Comparison of ENCODE assay signal across 5 worm cellular contexts in genomic region chrIV:4605608-4606007, ce11.
TF ChIP-seq lines count a peak whose summit lies in the region.

nspg-10 (plus strand) TSS chrIV:4605786.

TF ChIP-seq in whole organism, L1 larva, 84 proteins besides CTCF, POLR2A, EP300 and RAD21:
- TF ChIP-seq ztf-4 (tag; optimal IDR thresholded peaks at IDR 0.05; lab: Kevin White, UChicago) (no peak), elt-2 (tag; optimal IDR thresholded peaks at IDR 0.05; lab: Kevin White, UChicago) (peak; percentile 34), ceh-90 (tag; optimal IDR thresholded peaks at IDR 0.05; lab: Kevin White, UChicago) (no peak), isw-1 (GFP tag; IDR thresholded peaks at IDR 0.05; lab: Robert Waterston, UW) (no peak)

TF ChIP-seq in whole organism, L2 larva, 48 proteins besides CTCF, POLR2A, EP300 and RAD21:
- TF ChIP-seq mab-5 (tag; optimal IDR thresholded peaks at IDR 0.05; lab: Kevin White, UChicago): no peak
- no peak for TF ChIP-seq sma-3 (GFP tag; optimal IDR thresholded peaks at IDR 0.05; lab: Kevin White, UChicago)
- no peak for TF ChIP-seq mbf-1 (tag; optimal IDR thresholded peaks at IDR 0.05; lab: Kevin White, UChicago)
- no peak for TF ChIP-seq sem-4 (tag; optimal IDR thresholded peaks at IDR 0.05; lab: Kevin White, UChicago)
- TF ChIP-seq ceh-16 (tag; optimal IDR thresholded peaks at IDR 0.05; lab: Kevin White, UChicago): no peak
- TF ChIP-seq nhr-77 (tag; optimal IDR thresholded peaks at IDR 0.05; lab: Kevin White, UChicago): no peak
- TF ChIP-seq crh-2 (tag; optimal IDR thresholded peaks at IDR 0.05; lab: Kevin White, UChicago): peak; percentile 37
- TF ChIP-seq lin-13 (GFP tag; optimal IDR thresholded peaks at IDR 0.05; lab: Kevin White, UChicago): no peak
- peak; percentile 85 for TF ChIP-seq fos-1 (tag; optimal IDR thresholded peaks at IDR 0.05; lab: Kevin White, UChicago)
- no peak for TF ChIP-seq nhr-6 (tag; optimal IDR thresholded peaks at IDR 0.05; lab: Kevin White, UChicago)
- TF ChIP-seq lin-11 (tag; optimal IDR thresholded peaks at IDR 0.05; lab: Kevin White, UChicago): no peak
TF ChIP-seq in whole organism, L2 larva: peak in this region for 2.

TF ChIP-seq in whole organism, L3 larva, 47 proteins besides CTCF, POLR2A, EP300 and RAD21:
- TF ChIP-seq zag-1 (tag; optimal IDR thresholded peaks at IDR 0.05; lab: Kevin White, UChicago) (no peak), unc-62 (GFP tag; optimal IDR thresholded peaks at IDR 0.05; lab: Kevin White, UChicago) (no peak), pqm-1 (tag; optimal IDR thresholded peaks at IDR 0.05; lab: Kevin White, UChicago) (peak; percentile 42), elt-2 (tag; optimal IDR thresholded peaks at IDR 0.05; lab: Kevin White, UChicago) (peak; percentile 73), sea-2 (GFP tag; optimal IDR thresholded peaks at IDR 0.05; lab: Kevin White, UChicago) (no peak), ceh-28 (tag; optimal IDR thresholded peaks at IDR 0.05; lab: Kevin White, UChicago) (no peak), snpc-4 (tag; optimal IDR thresholded peaks at IDR 0.05; lab: Kevin White, UChicago) (no peak), R02D3.7 (tag; optimal IDR thresholded peaks at IDR 0.05; lab: Kevin White, UChicago) (no peak), mml-1 (tag; optimal IDR thresholded peaks at IDR 0.05; lab: Kevin White, UChicago) (no peak), elt-3 (tag; optimal IDR thresholded peaks at IDR 0.05; lab: Kevin White, UChicago) (no peak), lin-39 (tag; optimal IDR thresholded peaks at IDR 0.05; lab: Kevin White, UChicago) (no peak), eor-1 (tag; optimal IDR thresholded peaks at IDR 0.05; lab: Kevin White, UChicago) (no peak), aly-2 (tag; optimal IDR thresholded peaks at IDR 0.05; lab: Kevin White, UChicago) (no peak), hmg-11 (tag; optimal IDR thresholded peaks at IDR 0.05; lab: Kevin White, UChicago) (no peak), egl-5 (tag; optimal IDR thresholded peaks at IDR 0.05; lab: Kevin White, UChicago) (no peak), nhr-23 (tag; optimal IDR thresholded peaks at IDR 0.05; lab: Kevin White, UChicago) (no peak)

TF ChIP-seq in whole organism, L4 larva, 104 proteins besides CTCF, POLR2A, EP300 and RAD21 (continues in another document):
- TF ChIP-seq jun-1 (tag; optimal IDR thresholded peaks at IDR 0.05; lab: Kevin White, UChicago): no peak
- TF ChIP-seq ctbp-1 (GFP tag; IDR thresholded peaks at IDR 0.05; lab: Robert Waterston, UW): no peak
- no peak for TF ChIP-seq ceh-28 (tag; optimal IDR thresholded peaks at IDR 0.05; lab: Kevin White, UChicago)
- no peak for TF ChIP-seq nhr-76 (tag; optimal IDR thresholded peaks at IDR 0.05; lab: Kevin White, UChicago)
- TF ChIP-seq zip-11 (GFP tag; IDR thresholded peaks at IDR 0.05; lab: Robert Waterston, UW): no peak
- TF ChIP-seq nhr-28 (tag; optimal IDR thresholded peaks at IDR 0.05; lab: Kevin White, UChicago): peak; percentile 44
- TF ChIP-seq fos-1 (tag; optimal IDR thresholded peaks at IDR 0.05; lab: Kevin White, UChicago): no peak
- peak; percentile 53 for TF ChIP-seq hlh-11 (tag; optimal IDR thresholded peaks at IDR 0.05; lab: Kevin White, UChicago)
- 0 out of 2 replicates have a peak, but pooled peaks have one; percentile 29 for TF ChIP-seq php-3 (GFP tag; IDR thresholded peaks at IDR 0.05; lab: Robert Waterston, UW)
- TF ChIP-seq lim-7 (GFP tag; IDR thresholded peaks at IDR 0.05; lab: Robert Waterston, UW): no peak
- TF ChIP-seq daf-16 (GFP tag; optimal IDR thresholded peaks at IDR 0.05; lab: Kevin White, UChicago): no peak
- peak; percentile 37 for TF ChIP-seq daf-16 (tag; optimal IDR thresholded peaks at IDR 0.05; lab: Kevin White, UChicago)
- no peak for TF ChIP-seq pha-4 (GFP tag; IDR thresholded peaks at IDR 0.05; lab: Robert Waterston, UW)
- TF ChIP-seq pha-4 (tag; optimal IDR thresholded peaks at IDR 0.05; lab: Kevin White, UChicago): no peak
- no peak for TF ChIP-seq nhr-111 (GFP tag; optimal IDR thresholded peaks at IDR 0.05; lab: Kevin White, UChicago)
- no peak for TF ChIP-seq nhr-11 (tag; optimal IDR thresholded peaks at IDR 0.05; lab: Kevin White, UChicago)
- TF ChIP-seq mxl-2 (GFP tag; conservative IDR thresholded peaks at IDR 0.05; lab: Robert Waterston, UW): no peak
- TF ChIP-seq nhr-25 (tag; optimal IDR thresholded peaks at IDR 0.05; lab: Kevin White, UChicago; ENCODE audit: borderline replicate concordance, insufficient read depth): no peak
- no peak for TF ChIP-seq egl-27 (tag; optimal IDR thresholded peaks at IDR 0.05; lab: Kevin White, UChicago)
- TF ChIP-seq aha-1 (tag; lab: Kevin White, UChicago): peak; percentile 88
- TF ChIP-seq unc-130 (GFP tag; optimal IDR thresholded peaks at IDR 0.05; lab: Kevin White, UChicago): no peak
- no peak for TF ChIP-seq ceh-20 (GFP tag; IDR thresholded peaks at IDR 0.05; lab: Robert Waterston, UW)
- no peak for TF ChIP-seq lin-15B (tag; optimal IDR thresholded peaks at IDR 0.05; lab: Kevin White, UChicago)
- peak; percentile 47 for TF ChIP-seq dve-1 (tag; optimal IDR thresholded peaks at IDR 0.05; lab: Kevin White, UChicago; ENCODE audit: insufficient read depth)
- no peak for TF ChIP-seq hlh-30 (tag; optimal IDR thresholded peaks at IDR 0.05; lab: Kevin White, UChicago; ENCODE audit: insufficient read depth)
- TF ChIP-seq ZK337.2 (GFP tag; IDR thresholded peaks at IDR 0.05; lab: Robert Waterston, UW): no peak
- TF ChIP-seq ama-1 (optimal IDR thresholded peaks at IDR 0.05; lab: Kevin White, UChicago): no peak
- TF ChIP-seq saeg-2 (GFP tag; IDR thresholded peaks at IDR 0.05; lab: Robert Waterston, UW): no peak
- no peak for TF ChIP-seq arid-1 (GFP tag; conservative IDR thresholded peaks at IDR 0.05; lab: Robert Waterston, UW)
- no peak for TF ChIP-seq zag-1 (tag; optimal IDR thresholded peaks at IDR 0.05; lab: Kevin White, UChicago)
- TF ChIP-seq fkh-10 (GFP tag; optimal IDR thresholded peaks at IDR 0.05; lab: Kevin White, UChicago): no peak
- TF ChIP-seq ztf-7 (tag; optimal IDR thresholded peaks at IDR 0.05; lab: Kevin White, UChicago): no peak
- no peak for TF ChIP-seq ceh-32 (tag; optimal IDR thresholded peaks at IDR 0.05; lab: Kevin White, UChicago; ENCODE audit: poor library complexity)
- 0 out of 2 replicates have a peak, but pooled peaks have one; percentile 46 for TF ChIP-seq daf-19 (GFP tag; conservative IDR thresholded peaks at IDR 0.05; lab: Robert Waterston, UW)

TF ChIP-seq in whole organism, young adult, 124 proteins besides CTCF, POLR2A, EP300 and RAD21:
- no peak for TF ChIP-seq xnd-1 (tag; optimal IDR thresholded peaks at IDR 0.05; lab: Kevin White, UChicago)
- TF ChIP-seq unc-130 (GFP tag; optimal IDR thresholded peaks at IDR 0.05; lab: Kevin White, UChicago): no peak
- TF ChIP-seq somi-1 (GFP tag; optimal IDR thresholded peaks at IDR 0.05; lab: Kevin White, UChicago): no peak
- peak; percentile 37; the same call in 1 of the 2 replicates for TF ChIP-seq dox-1 (GFP tag; IDR thresholded peaks at IDR 0.05; lab: Robert Waterston, UW)
- TF ChIP-seq let-607 (tag; optimal IDR thresholded peaks at IDR 0.05; lab: Kevin White, UChicago): peak; percentile 21 to 72
- no peak for TF ChIP-seq him-1 (tag; optimal IDR thresholded peaks at IDR 0.05; lab: Kevin White, UChicago)
- peak; percentile 79 for TF ChIP-seq nhr-80 (tag; optimal IDR thresholded peaks at IDR 0.05; lab: Kevin White, UChicago)
- no peak for TF ChIP-seq nhr-179 (tag; optimal IDR thresholded peaks at IDR 0.05; lab: Kevin White, UChicago)
- no peak for TF ChIP-seq dpff-1 (tag; optimal IDR thresholded peaks at IDR 0.05; lab: Kevin White, UChicago)
